Fruit fly (Drosophila melanogaster) whole organism, pupa: ENCODE results near the gene Dus2.

Experiments used
- CG13204 ChIP-seq: fragments of 200-800 bp; sonication (Bioruptor generic); optimal IDR thresholded peaks from 2 replicates; lab custom pipeline; 2018; ENCODE audit warnings: missing biosample characterization, mild to moderate bottlenecking, missing genetic modification characterization, moderate library complexity
- CG15710 ChIP-seq: fragments of 200-800 bp; sonication (Bioruptor generic); optimal IDR thresholded peaks from 2 replicates; lab custom pipeline; 2018; ENCODE audit warnings: missing biosample characterization, mild to moderate bottlenecking, missing genetic modification characterization, moderate library complexity
- CG8159 ChIP-seq: fragments of 200-800 bp; sonication (Bioruptor generic); optimal IDR thresholded peaks from 3 replicates; lab custom pipeline; 2018; ENCODE audit warnings: missing biosample characterization, mild to moderate bottlenecking, missing genetic modification characterization, moderate library complexity
- CG9948 ChIP-seq: fragments of 200-800 bp; sonication (Bioruptor generic); optimal IDR thresholded peaks from 2 replicates; lab custom pipeline; 2018; ENCODE audit warnings: missing biosample characterization, mild to moderate bottlenecking, missing genetic modification characterization, moderate library complexity
- D1 ChIP-seq: fragments of 200-800 bp; sonication (Bioruptor generic); optimal IDR thresholded peaks from 2 replicates; lab custom pipeline; 2018; ENCODE audit warnings: missing biosample characterization, mild to moderate bottlenecking, missing genetic modification characterization, moderate library complexity
- Ets98B ChIP-seq: fragments of 200-800 bp; sonication (Bioruptor generic); IDR thresholded peaks from 2 replicates; pipeline ENCODE4 v1.3.6; 2022; ENCODE audit warnings: missing biosample characterization, missing genetic modification characterization
- Pif1B ChIP-seq: fragments of 200-800 bp; sonication (Bioruptor generic); optimal IDR thresholded peaks from 3 replicates; lab custom pipeline; 2016; ENCODE audit warnings: missing biosample characterization, missing genetic modification characterization
- Snoo ChIP-seq: fragments of 200-800 bp; sonication (Bioruptor generic); optimal IDR thresholded peaks from 3 replicates; lab custom pipeline; 2017; ENCODE audit warnings: missing biosample characterization, mild to moderate bottlenecking, missing genetic modification characterization, inconsistent platforms
- gl ChIP-seq: fragments of 200-800 bp; sonication (Bioruptor generic); optimal IDR thresholded peaks from 2 replicates; lab custom pipeline; 2018; ENCODE audit warnings: missing biosample characterization, mild to moderate bottlenecking, missing genetic modification characterization
- rn ChIP-seq: fragments of 200-800 bp; sonication (Bioruptor generic); IDR thresholded peaks from 2 replicates; pipeline ENCODE4 v1.3.6; 2022; ENCODE audit warnings: missing biosample characterization, missing genetic modification characterization

DNA sequence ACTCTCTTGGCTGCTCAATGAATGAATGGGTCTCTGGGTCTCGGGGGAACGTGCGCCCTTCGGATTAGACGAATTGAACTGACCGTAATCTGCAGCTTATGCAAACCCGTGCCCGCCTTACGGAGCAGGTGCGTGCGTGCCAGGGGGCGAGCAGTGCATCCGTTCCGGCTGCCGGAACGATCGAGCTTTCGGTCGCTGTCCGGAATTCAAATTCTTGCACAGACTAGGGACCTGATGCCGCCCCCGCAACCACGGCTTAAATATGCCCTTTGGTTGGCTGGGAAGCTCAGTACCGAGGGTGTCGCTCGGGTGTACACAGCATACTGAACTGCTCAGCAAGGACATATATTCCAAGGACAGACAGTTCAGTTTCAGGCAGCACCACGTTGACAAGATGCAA lies 39.6 kb downstream of the Dus2 start, which contains the start of gene Muc12Ea:
- no peak for TF ChIP-seq CG13204 (GFP tag; lab: Kevin White, UChicago)
- TF ChIP-seq Ets98B (GFP tag; lab: Robert Waterston, UW): no peak
- no peak for TF ChIP-seq Snoo (tag; lab: Kevin White, UChicago)
- no peak for TF ChIP-seq rn
- no peak for TF ChIP-seq gl (tag; lab: Kevin White, UChicago)
- TF ChIP-seq CG8159 (tag; lab: Kevin White, UChicago): no peak
- TF ChIP-seq D1: no peak
- TF ChIP-seq CG9948 (tag; lab: Kevin White, UChicago): no peak
- no peak for TF ChIP-seq CG15710 (tag; lab: Kevin White, UChicago)
- TF ChIP-seq Pif1B (GFP tag; lab: Kevin White, UChicago): no peak
